Worm (Caenorhabditis elegans) whole organism, young adult: ENCODE results near the gene F11A5.5.

ENCODE experiments used
- B0336.3 ChIP-seq: fragments of 200-800 bp; sonication (Bioruptor generic); IDR thresholded peaks from 2 replicates; pipeline ENCODE4 v1.3.6; 2022; ENCODE audit warnings: missing genetic modification characterization, missing compliant biosample characterization
- ets-4 ChIP-seq: fragments of 200-800 bp; sonication (Bioruptor generic); optimal IDR thresholded peaks from 2 replicates; lab custom pipeline; 2018; ENCODE audit warnings: mild to moderate bottlenecking, missing genetic modification characterization, missing compliant biosample characterization
- hmg-20 ChIP-seq: fragments of 200-800 bp; sonication (Bioruptor generic); IDR thresholded peaks from 2 replicates; pipeline ENCODE4 v1.3.6; 2022; ENCODE audit warnings: missing genetic modification reagents, missing genetic modification characterization, missing compliant biosample characterization
- mcd-1 ChIP-seq: fragments of 200-800 bp; sonication (Bioruptor generic); IDR thresholded peaks from 2 replicates; pipeline ENCODE4 v1.3.6; 2022; ENCODE audit warnings: missing genetic modification reagents, missing genetic modification characterization, missing compliant biosample characterization
- somi-1 ChIP-seq: fragments of 200-800 bp; sonication (Bioruptor generic); optimal IDR thresholded peaks from 2 replicates; lab custom pipeline; 2018; ENCODE audit warnings: mild to moderate bottlenecking, missing genetic modification characterization, missing compliant biosample characterization
- unc-130 ChIP-seq: sonication (generic microtip); optimal IDR thresholded peaks from 2 replicates; lab custom pipeline; 2016; ENCODE audit warnings: missing genetic modification reagents, missing genetic modification characterization, missing compliant biosample characterization

DNA sequence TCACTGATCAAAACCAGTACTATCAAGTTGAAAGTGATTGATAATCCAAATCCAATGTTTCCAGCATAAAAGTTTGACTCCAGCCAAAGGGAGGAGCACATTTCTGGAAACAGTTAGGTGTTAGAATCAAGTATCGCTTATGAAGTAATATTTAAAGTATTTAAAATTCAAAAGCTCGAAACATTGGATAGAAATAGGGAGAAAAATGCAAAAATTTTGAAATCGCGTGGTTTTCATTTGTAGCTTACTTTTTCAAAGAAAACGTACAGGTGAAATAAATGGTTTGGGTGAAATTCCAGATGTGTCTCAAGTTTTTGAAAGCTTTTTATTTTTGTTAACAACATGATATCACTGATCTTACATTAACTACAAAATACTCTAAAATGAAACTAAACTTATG lies 29.1 kb upstream of the F11A5.5 start, which contains the start of gene str-111:
- no peak for TF ChIP-seq ets-4
- TF ChIP-seq somi-1 (GFP tag; lab: Kevin White, UChicago), result no peak
- TF ChIP-seq unc-130 (GFP tag; lab: Kevin White, UChicago), result no peak
- TF ChIP-seq B0336.3 (GFP tag; lab: Robert Waterston, UW), result no peak
- no peak for TF ChIP-seq hmg-20 (GFP tag; lab: Robert Waterston, UW)
- TF ChIP-seq mcd-1 (GFP tag; lab: Robert Waterston, UW), result no peak
